Fruit fly (Drosophila melanogaster) whole organism, embryonic: ENCODE results near the gene Sec22.

Source experiments
- Atf-2 ChIP-seq: fragments of 200-800 bp; sonication (Bioruptor generic); optimal IDR thresholded peaks from 2 replicates; lab custom pipeline; 2016; ENCODE audit warnings: missing biosample characterization, missing genetic modification characterization
- CG10209 ChIP-seq: fragments of 200-800 bp; sonication (Bioruptor generic); optimal IDR thresholded peaks from 3 replicates; lab custom pipeline; 2017; ENCODE audit warnings: missing biosample characterization, mild to moderate bottlenecking, missing genetic modification characterization, missing genetic modification reagents
- CG10321 ChIP-seq: fragments of 200-800 bp; sonication (Bioruptor generic); IDR thresholded peaks from 2 replicates; pipeline ENCODE4 v1.3.6; 2022; ENCODE audit warnings: missing biosample characterization, missing genetic modification characterization
- CG10979 ChIP-seq: fragments of 200-800 bp; sonication (Bioruptor generic); optimal IDR thresholded peaks from 2 replicates; lab custom pipeline; 2018; ENCODE audit warnings: missing biosample characterization, mild to moderate bottlenecking, missing genetic modification characterization, moderate library complexity
- CG11085 ChIP-seq: fragments of 200-800 bp; sonication (Bioruptor generic); IDR thresholded peaks from 2 replicates; pipeline ENCODE4 v1.3.6; 2022; ENCODE audit warnings: missing biosample characterization, missing genetic modification characterization
- CG12104 ChIP-seq: fragments of 200-800 bp; sonication (Bioruptor generic); optimal IDR thresholded peaks from 3 replicates; lab custom pipeline; 2016; ENCODE audit warnings: missing biosample characterization, missing genetic modification characterization
- CG12769 ChIP-seq: fragments of 200-800 bp; sonication (Bioruptor generic); optimal IDR thresholded peaks from 2 replicates; lab custom pipeline; 2019; ENCODE audit warnings: missing biosample characterization, mild to moderate bottlenecking, missing genetic modification characterization, moderate library complexity
- CG14860 ChIP-seq: fragments of 200-800 bp; sonication (Bioruptor generic); IDR thresholded peaks from 3 replicates; pipeline ENCODE4 v1.3.6; 2022; ENCODE audit warnings: missing biosample characterization, missing genetic modification characterization; ENCODE audit not compliant: partially characterized antibody
- CG15269 ChIP-seq: fragments of 200-800 bp; sonication (Bioruptor generic); optimal IDR thresholded peaks from 2 replicates; lab custom pipeline; 2018; ENCODE audit warnings: missing biosample characterization, mild to moderate bottlenecking, missing genetic modification characterization, moderate library complexity
- CG17361 ChIP-seq: fragments of 200-800 bp; sonication (Bioruptor generic); IDR thresholded peaks from 3 replicates; pipeline ENCODE4 v1.3.6; 2022; ENCODE audit warnings: missing biosample characterization, missing genetic modification characterization
- CG30020 ChIP-seq: fragments of 200-800 bp; optimal IDR thresholded peaks from 2 replicates; lab custom pipeline; 2019; ENCODE audit warnings: missing biosample characterization, mild to moderate bottlenecking, missing genetic modification characterization, moderate library complexity
- CG32767 ChIP-seq: fragments of 200-800 bp; sonication (Bioruptor generic); IDR thresholded peaks from 2 replicates; pipeline ENCODE4 v1.3.6; 2022; ENCODE audit warnings: missing biosample characterization, missing genetic modification characterization
- CG4360 ChIP-seq: fragments of 200-800 bp; sonication (Bioruptor generic); IDR thresholded peaks from 2 replicates; pipeline ENCODE4 v1.3.6; 2022; ENCODE audit warnings: missing biosample characterization, missing genetic modification characterization
- CG7556 ChIP-seq: fragments of 200-800 bp; sonication (Bioruptor generic); optimal IDR thresholded peaks from 2 replicates; lab custom pipeline; 2017; ENCODE audit warnings: missing biosample characterization, mild to moderate bottlenecking, missing genetic modification characterization
- CG8281 ChIP-seq: fragments of 200-800 bp; sonication (Bioruptor generic); optimal IDR thresholded peaks from 2 replicates; lab custom pipeline; 2018; ENCODE audit warnings: missing biosample characterization, mild to moderate bottlenecking, missing genetic modification characterization, moderate library complexity
- CG9932 ChIP-seq: fragments of 200-800 bp; sonication (Bioruptor generic); IDR thresholded peaks from 2 replicates; pipeline ENCODE4 v1.3.6; 2022; ENCODE audit warnings: missing biosample characterization, missing genetic modification characterization
- D19A ChIP-seq: fragments of 200-800 bp; optimal IDR thresholded peaks from 3 replicates; lab custom pipeline; 2019; ENCODE audit warnings: missing biosample characterization, mild to moderate bottlenecking, missing genetic modification characterization, moderate library complexity
- Ets65A ChIP-seq: fragments of 200-800 bp; sonication (Bioruptor generic); peaks from one replicate; lab custom pipeline; 2016; ENCODE audit warnings: missing biosample characterization, missing genetic modification characterization
- Fer1 ChIP-seq: fragments of 200-800 bp; sonication (Bioruptor generic); optimal IDR thresholded peaks from 2 replicates; lab custom pipeline; 2017; ENCODE audit warnings: missing biosample characterization, mild to moderate bottlenecking, missing genetic modification characterization
- Gug ChIP-seq: fragments of 200-800 bp; sonication (Bioruptor generic); IDR thresholded peaks from 4 replicates; pipeline ENCODE4 v1.3.6; 2022; ENCODE audit warnings: missing biosample characterization, missing genetic modification characterization
- MBD-R2 ChIP-seq: fragments of 200-800 bp; sonication (Bioruptor generic); IDR thresholded peaks from 2 replicates; pipeline ENCODE4 v1.3.6; 2022; ENCODE audit warnings: missing biosample characterization, missing genetic modification characterization
- Nf-YB ChIP-seq: fragments of 200-800 bp; sonication (Bioruptor generic); optimal IDR thresholded peaks from 3 replicates; lab custom pipeline; 2019; ENCODE audit warnings: missing biosample characterization, mild to moderate bottlenecking, missing genetic modification characterization, moderate library complexity
- Oli ChIP-seq: fragments of 200-800 bp; sonication (Bioruptor generic); optimal IDR thresholded peaks from 2 replicates; lab custom pipeline; 2018; ENCODE audit warnings: missing biosample characterization, mild to moderate bottlenecking, missing genetic modification characterization, moderate library complexity
- Opbp ChIP-seq: fragments of 200-800 bp; sonication (Bioruptor generic); IDR thresholded peaks from 3 replicates; pipeline ENCODE4 v1.3.6; 2022; ENCODE audit warnings: missing biosample characterization, missing genetic modification characterization; ENCODE audit not compliant: partially characterized antibody
- Sox102F ChIP-seq: fragments of 200-800 bp; sonication (Bioruptor generic); optimal IDR thresholded peaks from 2 replicates; lab custom pipeline; 2018; ENCODE audit warnings: missing biosample characterization, mild to moderate bottlenecking, missing genetic modification characterization, moderate library complexity
- Ssrp ChIP-seq: fragments of 200-800 bp; sonication (Bioruptor generic); optimal IDR thresholded peaks from 2 replicates; lab custom pipeline; 2018; ENCODE audit warnings: missing biosample characterization, mild to moderate bottlenecking, missing genetic modification characterization, moderate library complexity
- TFAM ChIP-seq: fragments of 200-800 bp; sonication (Bioruptor generic); optimal IDR thresholded peaks from 2 replicates; lab custom pipeline; 2017; ENCODE audit warnings: missing biosample characterization, missing genetic modification characterization, inconsistent platforms
- Xbp1 ChIP-seq: fragments of 200-800 bp; sonication (Bioruptor generic); optimal IDR thresholded peaks from 3 replicates; lab custom pipeline; 2016; ENCODE audit warnings: missing biosample characterization, mild to moderate bottlenecking, missing genetic modification characterization
- al ChIP-seq: fragments of 200-800 bp; sonication (Bioruptor generic); IDR thresholded peaks from 2 replicates; pipeline ENCODE4 v1.3.6; 2022; ENCODE audit warnings: missing biosample characterization, missing genetic modification characterization
- ara ChIP-seq: fragments of 200-800 bp; sonication (Bioruptor generic); IDR thresholded peaks from 2 replicates; pipeline ENCODE4 v1.3.6; 2022; ENCODE audit warnings: missing biosample characterization, missing genetic modification characterization
- bsh ChIP-seq, 2 experiments: fragments of 200-800 bp; sonication (Bioruptor generic); optimal IDR thresholded peaks; 2 replicates each; lab custom pipeline; 2017 to 2018; ENCODE audit warnings: mild to moderate bottlenecking in 2 of 2, missing biosample characterization in 2 of 2, missing genetic modification characterization in 2 of 2, moderate library complexity in 1 of 2
- cato ChIP-seq: fragments of 200-800 bp; sonication (Bioruptor generic); optimal IDR thresholded peaks from 2 replicates; lab custom pipeline; 2016; ENCODE audit warnings: missing biosample characterization, missing genetic modification characterization, borderline replicate concordance
- caup ChIP-seq: fragments of 200-800 bp; sonication (Bioruptor generic); optimal IDR thresholded peaks from 3 replicates; lab custom pipeline; 2017; ENCODE audit warnings: missing biosample characterization, mild to moderate bottlenecking, missing genetic modification characterization, moderate library complexity; ENCODE audit not compliant: severe bottlenecking
- crol ChIP-seq: fragments of 200-800 bp; sonication (Bioruptor generic); IDR thresholded peaks from 2 replicates; pipeline ENCODE4 v1.3.6; 2022; ENCODE audit warnings: missing biosample characterization, missing genetic modification characterization
- emc ChIP-seq: fragments of 200-800 bp; sonication (Bioruptor generic); optimal IDR thresholded peaks from 2 replicates; lab custom pipeline; 2016; ENCODE audit warnings: missing biosample characterization, missing genetic modification characterization
- fd64A ChIP-seq: fragments of 200-800 bp; sonication (Bioruptor generic); optimal IDR thresholded peaks from 3 replicates; lab custom pipeline; 2018; ENCODE audit warnings: missing biosample characterization, mild to moderate bottlenecking, missing genetic modification characterization
- gcm ChIP-seq: fragments of 200-800 bp; sonication (Bioruptor generic); optimal IDR thresholded peaks from 2 replicates; lab custom pipeline; 2019; ENCODE audit warnings: missing biosample characterization, mild to moderate bottlenecking, missing genetic modification characterization, moderate library complexity
- gsb-n ChIP-seq: fragments of 200-800 bp; sonication (Bioruptor generic); optimal IDR thresholded peaks from 3 replicates; lab custom pipeline; 2018; ENCODE audit warnings: missing biosample characterization, mild to moderate bottlenecking, missing genetic modification characterization
- hb ChIP-seq: fragments of 200-800 bp; sonication (Bioruptor generic); IDR thresholded peaks from 3 replicates; pipeline ENCODE4 v1.3.6; 2022; ENCODE audit warnings: missing biosample characterization, missing genetic modification characterization; ENCODE audit not compliant: partially characterized antibody
- jing ChIP-seq: fragments of 200-800 bp; sonication (Bioruptor generic); optimal IDR thresholded peaks from 2 replicates; lab custom pipeline; 2018; ENCODE audit warnings: missing biosample characterization, mild to moderate bottlenecking, missing genetic modification characterization
- jumu ChIP-seq: fragments of 200-800 bp; sonication (Bioruptor generic); optimal IDR thresholded peaks from 3 replicates; lab custom pipeline; 2016; ENCODE audit warnings: missing biosample characterization, missing genetic modification characterization
- knrl ChIP-seq: fragments of 200-800 bp; sonication (Bioruptor generic); IDR thresholded peaks from 3 replicates; pipeline ENCODE4 v1.3.6; 2022; ENCODE audit warnings: missing biosample characterization, missing genetic modification characterization; ENCODE audit not compliant: partially characterized antibody
- nmo ChIP-seq: fragments of 200-800 bp; sonication (Bioruptor generic); optimal IDR thresholded peaks from 2 replicates; lab custom pipeline; 2018; ENCODE audit warnings: missing biosample characterization, mild to moderate bottlenecking, missing genetic modification characterization, moderate library complexity
- p53 ChIP-seq: fragments of 200-800 bp; sonication (Bioruptor generic); optimal IDR thresholded peaks from 2 replicates; lab custom pipeline; 2016; ENCODE audit warnings: missing biosample characterization, missing genetic modification characterization
- pros ChIP-seq: fragments of 200-800 bp; sonication (Bioruptor generic); optimal IDR thresholded peaks from 3 replicates; lab custom pipeline; 2019; ENCODE audit warnings: missing biosample characterization, mild to moderate bottlenecking, missing genetic modification characterization, moderate library complexity
- run ChIP-seq: fragments of 200-800 bp; sonication (Bioruptor generic); optimal IDR thresholded peaks from 3 replicates; lab custom pipeline; 2018; ENCODE audit warnings: missing biosample characterization, mild to moderate bottlenecking, missing genetic modification characterization
- shn ChIP-seq: fragments of 200-800 bp; sonication (Bioruptor generic); optimal IDR thresholded peaks from 3 replicates; lab custom pipeline; 2016; ENCODE audit warnings: missing biosample characterization, missing genetic modification characterization
- sisA ChIP-seq: fragments of 200-800 bp; sonication (Bioruptor generic); IDR thresholded peaks from 2 replicates; pipeline ENCODE4 v1.3.6; 2022; ENCODE audit warnings: missing biosample characterization, missing genetic modification characterization
- tap ChIP-seq: fragments of 200-800 bp; optimal IDR thresholded peaks from 3 replicates; lab custom pipeline; 2019; ENCODE audit warnings: missing biosample characterization, mild to moderate bottlenecking, missing genetic modification characterization, moderate library complexity
- vfl ChIP-seq: fragments of 200-800 bp; sonication (Bioruptor generic); optimal IDR thresholded peaks from 2 replicates; lab custom pipeline; 2016; ENCODE audit warnings: missing biosample characterization, missing genetic modification characterization
- zen ChIP-seq: fragments of 200-800 bp; sonication (Bioruptor generic); optimal IDR thresholded peaks from 3 replicates; lab custom pipeline; 2018; ENCODE audit warnings: missing biosample characterization, mild to moderate bottlenecking, missing genetic modification characterization, moderate library complexity

Gene Sec22

dm6 chrX:838012-838411 lies 32.1 kb downstream of the Sec22 start (continued):
- TF ChIP-seq CG15269 (tag; lab: Kevin White, UChicago) (no peak), gsb-n (no peak), Ets65A (GFP tag; lab: Kevin White, UChicago) (peak; percentile 78), emc (GFP tag; lab: Kevin White, UChicago) (no peak), hb (no peak), bsh (GFP tag; optimal IDR thresholded peaks at IDR 0.05; lab: Kevin White, UChicago) (peak in 1 of 2 experiments; percentile 43), pros (no peak), nmo (GFP tag; lab: Kevin White, UChicago) (peak; percentile 31), cato (GFP tag; lab: Kevin White, UChicago) (no peak), ara (GFP tag; lab: Robert Waterston, UW) (peak; percentile 14; the same call in 1 of the 2 replicates), CG8281 (tag; lab: Kevin White, UChicago) (no peak), CG10979 (tag; lab: Kevin White, UChicago) (peak; percentile 29), caup (no peak), Oli (tag; lab: Kevin White, UChicago) (no peak), CG30020 (no peak), Atf-2 (GFP tag; lab: Kevin White, UChicago) (no peak), crol (GFP tag; lab: Robert Waterston, UW) (no peak), CG12769 (tag; lab: Kevin White, UChicago) (no peak), sisA (GFP tag; lab: Robert Waterston, UW) (peak; percentile 16; the same call in 1 of the 2 replicates), shn (GFP tag; lab: Kevin White, UChicago) (no peak), p53 (no peak), Fer1 (GFP tag; lab: Kevin White, UChicago) (no peak), Nf-YB (no peak), CG12104 (GFP tag; lab: Kevin White, UChicago) (no peak), CG4360 (GFP tag; lab: Robert Waterston, UW) (no peak), TFAM (GFP tag; lab: Kevin White, UChicago) (no peak), CG32767 (GFP tag; lab: Robert Waterston, UW) (no peak), MBD-R2 (GFP tag; lab: Robert Waterston, UW) (no peak), zen (no peak), CG10321 (GFP tag; lab: Robert Waterston, UW) (no peak), CG11085 (no peak), CG10209 (GFP tag; lab: Kevin White, UChicago) (no peak), al (GFP tag; lab: Robert Waterston, UW) (no peak), CG7556 (GFP tag; lab: Kevin White, UChicago) (no peak), run (tag; lab: Kevin White, UChicago) (no peak), jumu (GFP tag; lab: Kevin White, UChicago) (no peak), vfl (GFP tag; lab: Kevin White, UChicago) (no peak), knrl (GFP tag; lab: Robert Waterston, UW) (no peak), Opbp (GFP tag; lab: Robert Waterston, UW) (no peak), CG9932 (GFP tag; lab: Robert Waterston, UW) (no peak), gcm (GFP tag; lab: Kevin White, UChicago) (no peak), Xbp1 (GFP tag; lab: Kevin White, UChicago) (no peak), jing (GFP tag; lab: Kevin White, UChicago) (no peak), Ssrp (peak; percentile 21), tap (tag; lab: Kevin White, UChicago) (no peak), CG17361 (0 out of 3 replicates have a peak, but pooled peaks have one; percentile 10), fd64A (no peak), Sox102F (GFP tag; lab: Kevin White, UChicago) (peak; percentile 44), Gug (GFP tag; lab: Robert Waterston, UW) (0 out of 4 replicates have a peak, but pooled peaks have one; percentile 3), CG14860 (no peak), D19A (tag; lab: Kevin White, UChicago) (peak; percentile 7)
